Worm (Caenorhabditis elegans) whole organism, L4 larva: ENCODE measurements around the gene clec-221.

Experiments
- F49E8.2 ChIP-seq: sonication (generic microtip); optimal IDR thresholded peaks from 2 replicates; lab custom pipeline; 2016; ENCODE audit warnings: missing compliant biosample characterization, mild to moderate bottlenecking, missing genetic modification characterization, borderline replicate concordance
- T20F7.1 ChIP-seq: fragments of 200-800 bp; sonication (Bioruptor generic); optimal IDR thresholded peaks from 2 replicates; lab custom pipeline; 2018; ENCODE audit warnings: mild to moderate bottlenecking, missing genetic modification characterization, missing compliant biosample characterization
- T26A8.4 ChIP-seq: fragments of 200-800 bp; sonication (Bioruptor generic); IDR thresholded peaks from 2 replicates; pipeline ENCODE4 v1.3.6; 2022; ENCODE audit warnings: missing genetic modification characterization, missing compliant biosample characterization
- Y105C5A.15 ChIP-seq: fragments of 200-800 bp; sonication (Bioruptor generic); IDR thresholded peaks from 2 replicates; pipeline ENCODE4 v1.3.6; 2022; ENCODE audit warnings: missing genetic modification characterization, missing compliant biosample characterization
- Y48G9A.11 ChIP-seq: fragments of 200-800 bp; sonication (Bioruptor generic); IDR thresholded peaks from 2 replicates; pipeline ENCODE4 v1.3.6; 2022; ENCODE audit warnings: missing genetic modification reagents, missing genetic modification characterization, missing compliant biosample characterization
- Y5F2A.4 ChIP-seq: fragments of 200-800 bp; sonication (Bioruptor generic); optimal IDR thresholded peaks from 2 replicates; lab custom pipeline; 2018; ENCODE audit warnings: mild to moderate bottlenecking, missing genetic modification characterization, missing compliant biosample characterization
- ZK337.2 ChIP-seq: fragments of 200-800 bp; sonication (Bioruptor generic); IDR thresholded peaks from 2 replicates; pipeline ENCODE4 v1.3.6; 2022; ENCODE audit warnings: missing genetic modification reagents, missing genetic modification characterization, missing compliant biosample characterization
- ZK546.5 ChIP-seq, 2 experiments: sonication (generic microtip); optimal IDR thresholded peaks; 2 replicates each; lab custom pipeline; 2017; ENCODE audit warnings: missing biosample characterization in 2 of 2, missing genetic modification characterization in 2 of 2
- ama-1 ChIP-seq: fragments of 150-350 bp; optimal IDR thresholded peaks from 2 replicates; lab custom pipeline; 2014; ENCODE audit warnings: inconsistent platforms, mixed read lengths
- arid-1 ChIP-seq: fragments of 200-800 bp; sonication (Bioruptor generic); conservative IDR thresholded peaks from 2 replicates; pipeline ENCODE4 v1.3.6; 2022; ENCODE audit warnings: missing genetic modification reagents, missing genetic modification characterization, missing compliant biosample characterization
- attf-4 ChIP-seq: sonication (generic microtip); optimal IDR thresholded peaks from 3 replicates; lab custom pipeline; 2017; ENCODE audit warnings: missing biosample characterization, missing genetic modification characterization
- ceh-20 ChIP-seq: fragments of 200-800 bp; sonication (Bioruptor generic); IDR thresholded peaks from 2 replicates; pipeline ENCODE4 v1.3.6; 2022; ENCODE audit warnings: missing genetic modification reagents, missing genetic modification characterization, missing compliant biosample characterization
- ceh-44 ChIP-seq: fragments of 200-800 bp; sonication (Bioruptor generic); IDR thresholded peaks from 2 replicates; pipeline ENCODE4 v1.3.6; 2022; ENCODE audit warnings: missing genetic modification reagents, missing genetic modification characterization, missing compliant biosample characterization
- ceh-62 ChIP-seq: sonication (generic microtip); optimal IDR thresholded peaks from 2 replicates; lab custom pipeline; 2017; ENCODE audit warnings: missing biosample characterization, missing genetic modification characterization
- ctbp-1 ChIP-seq: fragments of 200-800 bp; sonication (Bioruptor generic); IDR thresholded peaks from 2 replicates; pipeline ENCODE4 v1.3.6; 2022; ENCODE audit warnings: missing genetic modification reagents, missing genetic modification characterization, missing compliant biosample characterization
- daf-12 ChIP-seq: fragments of 150-350 bp; optimal IDR thresholded peaks from 2 replicates; lab custom pipeline; 2014; ENCODE audit warnings: missing biosample characterization, missing genetic modification reagents, missing genetic modification characterization
- dmd-6 ChIP-seq: fragments of 200-800 bp; sonication (Bioruptor generic); IDR thresholded peaks from 2 replicates; pipeline ENCODE4 v1.3.6; 2022; ENCODE audit warnings: missing genetic modification reagents, missing genetic modification characterization, missing compliant biosample characterization
- dmd-9 ChIP-seq: fragments of 200-800 bp; sonication (Bioruptor generic); IDR thresholded peaks from 2 replicates; pipeline ENCODE4 v1.3.6; 2022; ENCODE audit warnings: missing genetic modification reagents, missing genetic modification characterization, missing compliant biosample characterization
- duxl-1 ChIP-seq: sonication (generic microtip); optimal IDR thresholded peaks from 2 replicates; lab custom pipeline; 2016; ENCODE audit warnings: mild to moderate bottlenecking, missing genetic modification characterization, moderate library complexity, missing compliant biosample characterization; ENCODE audit not compliant: poor library complexity
- dve-1 ChIP-seq: sonication (generic microtip); optimal IDR thresholded peaks from 2 replicates; lab custom pipeline; 2017; ENCODE audit warnings: antibody characterized with exemption, mild to moderate bottlenecking, missing genetic modification characterization, missing compliant biosample characterization; ENCODE audit not compliant: insufficient read depth
- gei-8 ChIP-seq: fragments of 200-800 bp; sonication (Bioruptor generic); optimal IDR thresholded peaks from 2 replicates; lab custom pipeline; 2018; ENCODE audit warnings: mild to moderate bottlenecking, missing genetic modification characterization, missing compliant biosample characterization
- hlh-11 ChIP-seq: fragments of 200-800 bp; sonication (Bioruptor generic); optimal IDR thresholded peaks from 2 replicates; lab custom pipeline; 2018; ENCODE audit warnings: mild to moderate bottlenecking, missing genetic modification characterization, missing compliant biosample characterization
- hlh-30 ChIP-seq: sonication (generic microtip); optimal IDR thresholded peaks from 2 replicates; lab custom pipeline; 2017; ENCODE audit warnings: antibody characterized with exemption, mild to moderate bottlenecking, missing genetic modification characterization, missing compliant biosample characterization; ENCODE audit not compliant: insufficient read depth
- jun-1 ChIP-seq: fragments of 150-350 bp; optimal IDR thresholded peaks from 2 replicates; lab custom pipeline; 2014; ENCODE audit warnings: missing biosample characterization, missing genetic modification reagents, missing genetic modification characterization
- lin-29 ChIP-seq: fragments of 200-800 bp; sonication (Bioruptor generic); IDR thresholded peaks from 2 replicates; pipeline ENCODE4 v1.3.6; 2022; ENCODE audit warnings: missing genetic modification reagents, missing genetic modification characterization, missing compliant biosample characterization
- lin-38 ChIP-seq: fragments of 200-800 bp; sonication (Bioruptor generic); IDR thresholded peaks from 2 replicates; pipeline ENCODE4 v1.3.6; 2022; ENCODE audit warnings: missing genetic modification reagents, missing genetic modification characterization, missing compliant biosample characterization
- lir-3 ChIP-seq: sonication (generic microtip); optimal IDR thresholded peaks from 2 replicates; lab custom pipeline; 2016; ENCODE audit warnings: mild to moderate bottlenecking, missing genetic modification characterization, missing compliant biosample characterization
- madf-5 ChIP-seq, 2 experiments: fragments of 200-800 bp; sonication (Bioruptor generic); IDR thresholded peaks; 2 replicates each; pipeline ENCODE4 v1.3.6; 2022; ENCODE audit warnings: missing compliant biosample characterization in 2 of 2, missing genetic modification characterization in 2 of 2
- mdt-29 ChIP-seq: fragments of 200-800 bp; sonication (Bioruptor generic); IDR thresholded peaks from 2 replicates; pipeline ENCODE4 v1.3.6; 2022; ENCODE audit warnings: missing genetic modification reagents, missing genetic modification characterization, missing compliant biosample characterization
- mxl-2 ChIP-seq: fragments of 200-800 bp; sonication (Bioruptor generic); conservative IDR thresholded peaks from 2 replicates; pipeline ENCODE4 v1.3.6; 2022; ENCODE audit warnings: missing genetic modification reagents, missing genetic modification characterization, missing compliant biosample characterization
- nhr-102 ChIP-seq: sonication (generic microtip); optimal IDR thresholded peaks from 2 replicates; lab custom pipeline; 2016; ENCODE audit warnings: mild to moderate bottlenecking, missing genetic modification characterization, moderate library complexity, missing compliant biosample characterization
- nhr-237 ChIP-seq: sonication (generic microtip); optimal IDR thresholded peaks from 2 replicates; lab custom pipeline; 2017; ENCODE audit warnings: missing biosample characterization, missing genetic modification characterization
- nhr-25 ChIP-seq: sonication (generic microtip); optimal IDR thresholded peaks from 2 replicates; lab custom pipeline; 2017; ENCODE audit warnings: missing genetic modification characterization, mild to moderate bottlenecking, missing compliant biosample characterization, antibody characterized with exemption, moderate library complexity, borderline replicate concordance; ENCODE audit not compliant: insufficient read depth
- nhr-28 ChIP-seq: fragments of 150-350 bp; optimal IDR thresholded peaks from 2 replicates; lab custom pipeline; 2014; ENCODE audit warnings: missing biosample characterization, missing genetic modification characterization
- nhr-41 ChIP-seq: fragments of 200-800 bp; sonication (Bioruptor generic); IDR thresholded peaks from 2 replicates; pipeline ENCODE4 v1.3.6; 2022; ENCODE audit warnings: missing genetic modification reagents, missing genetic modification characterization, missing compliant biosample characterization
- nhr-42 ChIP-seq: fragments of 200-800 bp; sonication (Bioruptor generic); IDR thresholded peaks from 2 replicates; pipeline ENCODE4 v1.3.6; 2022; ENCODE audit warnings: missing genetic modification characterization, missing compliant biosample characterization
- nhr-48 ChIP-seq: sonication (generic microtip); optimal IDR thresholded peaks from 2 replicates; lab custom pipeline; 2016; ENCODE audit warnings: mild to moderate bottlenecking, missing genetic modification characterization, missing compliant biosample characterization
- nhr-76 ChIP-seq: fragments of 150-350 bp; optimal IDR thresholded peaks from 2 replicates; lab custom pipeline; 2014; ENCODE audit warnings: missing biosample characterization, missing genetic modification characterization
- pha-4 ChIP-seq, 2 experiments: fragments of 150-350 bp in 1 of 2; fragments of 200-800 bp in 1 of 2; sonication (Bioruptor generic) in 1 of 2; IDR thresholded peaks in 1 of 2; optimal IDR thresholded peaks in 1 of 2; 2 replicates each; pipeline versions ENCODE4 v1.3.6 to Lab custom; 2014 to 2022; ENCODE audit warnings: missing genetic modification characterization in 2 of 2, missing genetic modification reagents in 2 of 2, missing biosample characterization in 1 of 2, missing compliant biosample characterization in 1 of 2
- set-16 ChIP-seq: fragments of 200-800 bp; sonication (Bioruptor generic); IDR thresholded peaks from 2 replicates; pipeline ENCODE4 v1.3.6; 2022; ENCODE audit warnings: missing genetic modification reagents, missing genetic modification characterization, missing compliant biosample characterization
- skn-1 ChIP-seq: fragments of 150-350 bp; optimal IDR thresholded peaks from 2 replicates; lab custom pipeline; 2014; ENCODE audit warnings: missing biosample characterization, missing genetic modification characterization
- snpc-4 ChIP-seq: fragments of 150-350 bp; optimal IDR thresholded peaks from 2 replicates; lab custom pipeline; 2014; ENCODE audit warnings: missing biosample characterization, missing genetic modification characterization
- spr-3 ChIP-seq: fragments of 200-800 bp; sonication (Bioruptor generic); optimal IDR thresholded peaks from 2 replicates; lab custom pipeline; 2018; ENCODE audit warnings: mild to moderate bottlenecking, missing genetic modification characterization, missing compliant biosample characterization
- tag-97 ChIP-seq: fragments of 200-800 bp; sonication (Bioruptor generic); IDR thresholded peaks from 2 replicates; pipeline ENCODE4 v1.3.6; 2022; ENCODE audit warnings: missing genetic modification characterization, missing compliant biosample characterization
- tra-1 ChIP-seq: fragments of 200-800 bp; sonication (Bioruptor generic); IDR thresholded peaks from 2 replicates; pipeline ENCODE4 v1.3.6; 2022; ENCODE audit warnings: missing genetic modification reagents, missing genetic modification characterization, missing compliant biosample characterization
- unc-39 ChIP-seq: sonication (generic microtip); optimal IDR thresholded peaks from 2 replicates; lab custom pipeline; 2017; ENCODE audit warnings: missing biosample characterization, missing genetic modification characterization
- vab-7 ChIP-seq: fragments of 200-800 bp; sonication (Bioruptor generic); IDR thresholded peaks from 2 replicates; pipeline ENCODE4 v1.3.6; 2022; ENCODE audit warnings: missing genetic modification reagents, missing genetic modification characterization, missing compliant biosample characterization
- zag-1 ChIP-seq: fragments of 150-350 bp; optimal IDR thresholded peaks from 2 replicates; lab custom pipeline; 2014; ENCODE audit warnings: missing biosample characterization, missing genetic modification characterization
- zfp-3 ChIP-seq: fragments of 200-800 bp; sonication (Bioruptor generic); conservative IDR thresholded peaks from 2 replicates; pipeline ENCODE4 v1.3.6; 2022; ENCODE audit warnings: missing genetic modification reagents, missing genetic modification characterization, missing compliant biosample characterization
- zip-11 ChIP-seq: fragments of 200-800 bp; sonication (Bioruptor generic); IDR thresholded peaks from 2 replicates; pipeline ENCODE4 v1.3.6; 2022; ENCODE audit warnings: missing genetic modification characterization, missing compliant biosample characterization

clec-221 gene

DNA sequence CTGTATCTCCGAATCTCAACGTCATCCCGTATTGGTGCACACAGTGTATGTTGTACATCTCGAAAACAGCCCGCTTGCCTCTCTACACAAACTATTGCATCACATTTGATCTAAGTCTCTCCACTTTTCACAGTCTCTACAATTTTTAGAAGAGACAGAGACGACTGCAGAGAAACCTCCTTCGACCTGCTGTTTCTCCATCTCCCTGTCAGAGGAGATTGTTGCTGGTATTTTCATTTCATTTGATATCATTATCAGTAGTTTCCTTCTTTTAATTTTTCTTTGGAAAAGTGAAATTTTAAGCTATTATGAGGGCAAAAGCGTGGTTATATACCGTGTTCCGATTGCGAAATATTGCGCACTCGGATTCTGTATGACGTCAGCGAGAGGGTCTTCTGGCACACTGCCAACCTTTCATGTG is 13.7 kb downstream of the clec-221 start (continued):
- TF ChIP-seq Y105C5A.15 (GFP tag; lab: Robert Waterston, UW), result no peak
- TF ChIP-seq nhr-237 (tag; lab: Kevin White, UChicago), result no peak
- no peak for TF ChIP-seq dmd-9 (GFP tag; lab: Robert Waterston, UW)
- TF ChIP-seq madf-5 (GFP tag; IDR thresholded peaks at IDR 0.05; lab: Robert Waterston, UW), result no peak
- TF ChIP-seq vab-7 (GFP tag; lab: Robert Waterston, UW), result no peak
- TF ChIP-seq nhr-76 (tag; lab: Kevin White, UChicago), result no peak
- TF ChIP-seq nhr-102 (tag; lab: Kevin White, UChicago), result peak; percentile 82
- no peak for TF ChIP-seq tag-97
- peak; percentile 58 for TF ChIP-seq ama-1 (lab: Kevin White, UChicago)
- no peak for TF ChIP-seq zag-1 (tag; lab: Kevin White, UChicago)
- TF ChIP-seq gei-8 (GFP tag; lab: Kevin White, UChicago), result no peak
- no peak for TF ChIP-seq ceh-44
- TF ChIP-seq attf-4 (tag; lab: Kevin White, UChicago), result no peak
- 0 out of 2 replicates have a peak, but pooled peaks have one; percentile 10 for TF ChIP-seq arid-1 (GFP tag; lab: Robert Waterston, UW)
- no peak for TF ChIP-seq lir-3 (tag; lab: Kevin White, UChicago)
- no peak for TF ChIP-seq ceh-62 (tag; lab: Kevin White, UChicago)
- no peak for TF ChIP-seq ZK546.5 (tag; optimal IDR thresholded peaks at IDR 0.05; lab: Kevin White, UChicago)
- TF ChIP-seq set-16, result no peak
- peak; percentile 58 for TF ChIP-seq hlh-30
- TF ChIP-seq pha-4 (GFP tag; IDR thresholded peaks at IDR 0.05; lab: Robert Waterston, UW), result peak; percentile 82
- TF ChIP-seq pha-4 (tag; optimal IDR thresholded peaks at IDR 0.05; lab: Kevin White, UChicago), result no peak
- peak; percentile 85; the same call in 1 of the 2 replicates for TF ChIP-seq dmd-6 (GFP tag; lab: Robert Waterston, UW)
- peak; percentile 95 for TF ChIP-seq hlh-11 (tag; lab: Kevin White, UChicago)
- TF ChIP-seq nhr-41, result 0 out of 2 replicates have a peak, but pooled peaks have one; percentile 31
- TF ChIP-seq lin-29 (GFP tag; lab: Robert Waterston, UW), result no peak
- no peak for TF ChIP-seq ctbp-1 (GFP tag; lab: Robert Waterston, UW)
- TF ChIP-seq F49E8.2 (tag; lab: Kevin White, UChicago), result no peak
- TF ChIP-seq duxl-1, result no peak
- TF ChIP-seq spr-3 (GFP tag; lab: Kevin White, UChicago), result no peak
- TF ChIP-seq Y48G9A.11 (GFP tag; lab: Robert Waterston, UW), result no peak
- TF ChIP-seq T20F7.1 (GFP tag; lab: Kevin White, UChicago), result peak; percentile 28
- no peak for TF ChIP-seq daf-12 (tag; lab: Kevin White, UChicago)
- peak; percentile 95 for TF ChIP-seq nhr-28
- no peak for TF ChIP-seq skn-1
- peak; percentile 38 for TF ChIP-seq lin-38 (GFP tag; lab: Robert Waterston, UW)
- no peak for TF ChIP-seq Y5F2A.4 (GFP tag; lab: Kevin White, UChicago)
- TF ChIP-seq T26A8.4 (GFP tag; lab: Robert Waterston, UW), result peak; percentile 77; the same call in 1 of the 2 replicates
- TF ChIP-seq nhr-42 (GFP tag; lab: Robert Waterston, UW), result no peak
- no peak for TF ChIP-seq jun-1
- no peak for TF ChIP-seq ZK337.2 (GFP tag; lab: Robert Waterston, UW)
- TF ChIP-seq nhr-25 (tag; lab: Kevin White, UChicago), result no peak
- no peak for TF ChIP-seq mxl-2 (GFP tag; lab: Robert Waterston, UW)
- TF ChIP-seq tra-1 (GFP tag; lab: Robert Waterston, UW), result peak; percentile 33; the same call in 1 of the 2 replicates
- TF ChIP-seq nhr-48 (tag; lab: Kevin White, UChicago), result peak; percentile 89
- no peak for TF ChIP-seq zfp-3 (GFP tag; lab: Robert Waterston, UW)
- TF ChIP-seq ceh-20 (GFP tag; lab: Robert Waterston, UW), result no peak
- no peak for TF ChIP-seq zip-11 (GFP tag; lab: Robert Waterston, UW)
- TF ChIP-seq dve-1 (tag; lab: Kevin White, UChicago), result peak; percentile 88
- no peak for TF ChIP-seq unc-39 (tag; lab: Kevin White, UChicago)
- TF ChIP-seq snpc-4 (tag; lab: Kevin White, UChicago), result no peak
- no peak for TF ChIP-seq mdt-29 (GFP tag; lab: Robert Waterston, UW)
